Worm (Caenorhabditis elegans): ENCODE data around the gene Y54G2A.40.

Gene Y54G2A.40

DNA sequence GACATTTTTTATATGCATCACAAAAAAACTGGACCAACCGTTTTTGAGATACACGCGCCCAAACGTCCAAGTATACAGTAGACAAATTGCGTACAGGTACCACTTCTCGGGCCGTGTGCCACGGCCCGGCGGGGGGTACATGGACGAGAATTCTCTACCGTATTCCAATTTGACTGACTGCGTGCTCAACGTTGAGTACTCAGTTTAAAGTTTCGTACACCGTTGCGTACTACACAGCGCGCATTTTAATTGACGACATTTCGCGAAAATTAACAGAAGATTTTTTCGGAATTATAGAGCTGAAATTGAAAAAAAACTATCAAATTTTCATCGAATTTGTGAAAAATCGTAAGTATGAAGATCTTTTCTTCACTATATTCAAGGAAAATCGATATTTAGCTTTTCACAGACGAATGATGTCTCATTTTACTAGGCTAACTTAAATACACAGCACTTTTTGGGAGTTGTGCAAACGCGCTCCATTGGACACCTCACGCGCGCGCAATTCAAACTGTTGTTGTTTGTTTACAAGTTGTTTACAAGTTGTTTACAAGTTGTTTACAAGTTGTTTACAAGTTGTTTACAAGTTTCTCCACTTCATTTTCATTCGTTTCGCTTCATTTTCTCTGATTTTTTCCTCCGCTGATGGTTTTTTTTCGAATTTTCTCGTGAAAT lies 49.8 kb downstream of the Y54G2A.40 start:
- TF ChIP-seq nhr-90 (tag; optimal IDR thresholded peaks at IDR 0.05; ENCODE audit: poor library complexity) (peak; percentile 15), lsy-2 (tag; optimal IDR thresholded peaks at IDR 0.05) (peak; percentile 55 to 56), lin-14 (GFP tag; optimal IDR thresholded peaks at IDR 0.05) (peak; percentile 40), nhr-47 (tag; optimal IDR thresholded peaks at IDR 0.05) (peak; percentile 75), unc-86 (tag; optimal IDR thresholded peaks at IDR 0.05) (peak; percentile 29), efl-1 (optimal IDR thresholded peaks at IDR 0.05) (peak; percentile 49 to 68), efl-1 (GFP tag; optimal IDR thresholded peaks at IDR 0.05 in 1 of 2) (peak; percentile 69 to 94), nhr-85 (tag) (peak; percentile 65), snu-23 (GFP tag; optimal IDR thresholded peaks at IDR 0.05) (peak; percentile 19), dpl-1 (GFP tag; optimal IDR thresholded peaks at IDR 0.05) (peak in 1 of 3 experiments; percentile 65), lin-35 (GFP tag; optimal IDR thresholded peaks at IDR 0.05) (peak in 1 of 2 experiments; percentile 5), tbx-2 (tag; optimal IDR thresholded peaks at IDR 0.05) (peak; percentile 34), dsc-1 (tag; optimal IDR thresholded peaks at IDR 0.05) (peak; percentile 32), nhr-19 (GFP tag; conservative IDR thresholded peaks at IDR 0.05) (peak; percentile 77), egl-13 (tag; optimal IDR thresholded peaks at IDR 0.05) (peak; percentile 3), nhr-71 (tag; optimal IDR thresholded peaks at IDR 0.05) (peak; percentile 64), mab-9 (GFP tag; IDR thresholded peaks at IDR 0.05) (0 out of 2 replicates have a peak, but pooled peaks have one; percentile 45), ceh-88 (GFP tag; IDR thresholded peaks at IDR 0.05) (peak; percentile 70), grh-1 (GFP tag; IDR thresholded peaks at IDR 0.05) (peak; percentile 69), isw-1 (GFP tag; IDR thresholded peaks at IDR 0.05) (peak; percentile 30), rnt-1 (tag; optimal IDR thresholded peaks at IDR 0.05) (peak; percentile 48), swsn-7 (tag; optimal IDR thresholded peaks at IDR 0.05) (peak; percentile 34), xbp-1 (tag; optimal IDR thresholded peaks at IDR 0.05) (peak; percentile 58), F16B12.6 (tag; optimal IDR thresholded peaks at IDR 0.05) (peak; percentile 14)

DNA sequence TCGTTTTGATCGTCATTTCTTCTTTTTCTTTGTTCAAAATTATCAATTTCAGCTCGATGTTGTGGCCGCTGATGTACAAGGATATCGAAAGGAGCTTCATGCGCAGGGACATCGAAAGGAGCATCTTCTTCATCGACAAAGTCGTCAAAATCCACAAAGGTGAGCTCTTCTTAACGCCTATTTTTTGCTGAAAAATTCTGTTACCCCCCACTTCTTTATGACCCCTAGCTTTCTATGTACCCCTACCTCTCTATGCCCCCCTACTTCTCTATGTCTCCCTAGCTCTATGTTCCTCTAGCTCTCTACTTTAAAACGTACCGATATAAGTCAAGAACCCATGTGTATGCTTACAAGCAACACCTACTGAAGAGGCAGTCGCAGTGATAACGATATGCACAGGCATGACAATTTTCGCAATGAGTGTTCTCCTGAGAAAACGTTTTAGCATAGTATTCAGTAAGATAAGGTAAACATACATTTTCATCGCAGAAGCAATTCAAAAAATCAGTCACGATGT lies 51.4 kb downstream of the Y54G2A.40 start, which contains the start of gene Y54G2A.36:
Y54G2A.36 (plus strand) TSS at position 51 of the 517 bp plus-strand sequence.
- TF ChIP-seq efl-1 (optimal IDR thresholded peaks at IDR 0.05) (no peak), efl-1 (GFP tag; optimal IDR thresholded peaks at IDR 0.05 in 1 of 2) (peak in 1 of 2 experiments; percentile 21), ceh-82 (tag; optimal IDR thresholded peaks at IDR 0.05) (no peak)
